Fruit fly (Drosophila melanogaster): ENCODE measurements around the gene Megf8.

DNA sequence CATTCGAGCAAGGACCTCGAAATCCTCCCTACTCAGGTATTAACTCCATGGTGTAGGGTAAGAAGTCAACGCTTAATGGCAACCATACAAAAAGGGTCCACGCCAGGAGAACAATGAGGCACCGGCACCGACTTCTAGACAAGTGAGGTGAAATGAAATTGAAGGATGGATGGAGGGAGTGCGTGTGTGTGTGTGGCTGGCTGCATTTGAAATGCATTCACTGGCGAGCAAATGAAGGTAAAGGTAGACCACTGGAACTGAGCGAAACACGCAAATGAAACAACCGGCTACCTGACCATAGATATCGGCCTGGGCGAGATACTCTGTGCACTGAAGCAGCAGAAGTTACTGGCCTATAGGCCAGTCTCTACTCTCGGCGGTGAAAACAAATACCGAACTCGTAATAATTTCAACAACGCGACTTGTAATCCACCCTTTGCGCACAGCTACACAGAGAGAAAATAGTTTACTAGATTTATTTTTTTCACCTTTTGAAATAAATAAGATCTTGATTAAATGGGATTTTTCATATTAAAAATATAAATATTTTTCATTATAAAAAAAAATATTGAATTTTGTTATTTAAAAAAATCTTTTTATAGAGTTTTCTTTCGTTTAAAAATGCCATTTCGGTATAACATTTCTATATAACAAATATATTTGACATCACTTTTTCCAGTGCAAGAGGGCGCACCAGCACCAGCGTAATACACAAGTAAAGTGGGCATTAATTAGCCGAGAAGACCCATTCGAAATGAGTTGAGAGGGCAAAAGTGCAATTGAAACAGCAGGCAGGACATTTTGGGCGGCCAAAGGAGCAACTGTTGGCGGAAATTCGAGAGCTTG lies 38.6 kb downstream of the Megf8 start:
- TF ChIP-seq CG15710 (tag; optimal IDR thresholded peaks at IDR 0.05), result peak; percentile 84
- no peak for TF ChIP-seq Ets98B (GFP tag; IDR thresholded peaks at IDR 0.05)
- no peak for TF ChIP-seq EcR (GFP tag; optimal IDR thresholded peaks at IDR 0.05)
- no peak for TF ChIP-seq CG8301 (tag; optimal IDR thresholded peaks at IDR 0.05)
- TF ChIP-seq Pif1B (GFP tag; optimal IDR thresholded peaks at IDR 0.05), result no peak
- TF ChIP-seq CG12605 (GFP tag; IDR thresholded peaks at IDR 0.05), result peak; percentile 81
- peak; percentile 72 for TF ChIP-seq CG34367 (tag; optimal IDR thresholded peaks at IDR 0.05)
- TF ChIP-seq rn (GFP tag; IDR thresholded peaks at IDR 0.05), result no peak
- peak; percentile 63 for TF ChIP-seq CG17806 (tag; optimal IDR thresholded peaks at IDR 0.05)
